Fruit fly (Drosophila melanogaster): Measurements from ENCODE around the gene CG12674.

DNA sequence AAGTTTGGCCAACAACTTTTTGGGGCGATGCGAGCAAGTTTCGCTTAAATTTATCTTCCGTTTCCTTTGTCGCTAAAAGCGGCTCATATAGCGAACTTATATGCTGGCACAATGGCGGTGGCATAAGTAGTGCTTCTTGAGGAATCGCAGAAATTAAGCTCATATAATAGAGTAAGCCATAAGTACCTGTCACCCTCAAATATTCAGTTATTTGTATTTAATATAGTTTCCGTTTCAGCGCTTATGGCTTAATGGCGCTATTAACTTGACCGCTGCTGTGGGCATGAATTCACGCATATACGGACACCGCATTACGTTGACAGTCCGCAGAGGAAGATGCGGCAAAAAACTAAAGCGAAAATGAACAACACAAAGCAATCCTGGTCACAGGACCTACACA lies 10.5 kb downstream of the CG12674 start:
- TF ChIP-seq Myc (optimal IDR thresholded peaks at IDR 0.05) (no peak), psq (optimal IDR thresholded peaks at IDR 0.05) (no peak), ttk (optimal IDR thresholded peaks at IDR 0.05) (no peak), h (optimal IDR thresholded peaks at IDR 0.05) (no peak), insv (optimal IDR thresholded peaks at IDR 0.05) (no peak), Sin3A (optimal IDR thresholded peaks at IDR 0.05) (no peak)
